Fruit fly (Drosophila melanogaster) whole organism, embryonic: ENCODE measurements around the gene Trf.

Experiments used
- ATbp ChIP-seq: fragments of 200-800 bp; sonication (Bioruptor generic); optimal IDR thresholded peaks from 2 replicates; lab custom pipeline; 2017; ENCODE audit warnings: missing biosample characterization, mild to moderate bottlenecking, missing genetic modification characterization, missing genetic modification reagents
- Bdp1 ChIP-seq: fragments of 200-800 bp; sonication (Bioruptor generic); optimal IDR thresholded peaks from 3 replicates; lab custom pipeline; 2016; ENCODE audit warnings: missing biosample characterization, missing genetic modification characterization
- CG10274 ChIP-seq: fragments of 200-800 bp; sonication (Bioruptor generic); optimal IDR thresholded peaks from 3 replicates; lab custom pipeline; 2017; ENCODE audit warnings: missing biosample characterization, mild to moderate bottlenecking, missing genetic modification characterization
- CG10321 ChIP-seq: fragments of 200-800 bp; sonication (Bioruptor generic); IDR thresholded peaks from 2 replicates; pipeline ENCODE4 v1.3.6; 2022; ENCODE audit warnings: missing biosample characterization, missing genetic modification characterization
- CG11247 ChIP-seq: fragments of 200-800 bp; sonication (Bioruptor generic); IDR thresholded peaks from 2 replicates; pipeline ENCODE4 v1.3.6; 2022; ENCODE audit warnings: missing biosample characterization, missing genetic modification characterization
- CG11723 ChIP-seq: fragments of 200-800 bp; sonication (Bioruptor generic); optimal IDR thresholded peaks from 2 replicates; lab custom pipeline; 2017; ENCODE audit warnings: missing biosample characterization, mild to moderate bottlenecking, missing genetic modification characterization
- CG13296 ChIP-seq: fragments of 200-800 bp; sonication (Bioruptor generic); optimal IDR thresholded peaks from 3 replicates; lab custom pipeline; 2018; ENCODE audit warnings: missing biosample characterization, mild to moderate bottlenecking, missing genetic modification characterization
- CG13424 ChIP-seq: fragments of 200-800 bp; sonication (Bioruptor generic); optimal IDR thresholded peaks from 2 replicates; lab custom pipeline; 2019; ENCODE audit warnings: missing biosample characterization, mild to moderate bottlenecking, missing genetic modification characterization, moderate library complexity
- CG14667 ChIP-seq: fragments of 200-800 bp; sonication (Bioruptor generic); IDR thresholded peaks from 2 replicates; pipeline ENCODE4 v1.3.6; 2022; ENCODE audit warnings: missing biosample characterization, missing genetic modification characterization
- CG14710 ChIP-seq: fragments of 200-800 bp; sonication (Bioruptor generic); optimal IDR thresholded peaks from 3 replicates; lab custom pipeline; 2019; ENCODE audit warnings: missing biosample characterization, mild to moderate bottlenecking, missing genetic modification characterization, moderate library complexity
- CG15696 ChIP-seq: fragments of 200-800 bp; sonication (Bioruptor generic); optimal IDR thresholded peaks from 2 replicates; lab custom pipeline; 2019; ENCODE audit warnings: missing biosample characterization, mild to moderate bottlenecking, missing genetic modification characterization, moderate library complexity
- CG16815 ChIP-seq: fragments of 200-800 bp; sonication (Bioruptor generic); optimal IDR thresholded peaks from 3 replicates; lab custom pipeline; 2017; ENCODE audit warnings: missing biosample characterization, mild to moderate bottlenecking, missing genetic modification characterization
- CG16863 ChIP-seq: fragments of 200-800 bp; sonication (Bioruptor generic); optimal IDR thresholded peaks from 3 replicates; lab custom pipeline; 2016; ENCODE audit warnings: missing biosample characterization, missing genetic modification characterization
- CG18262 ChIP-seq: fragments of 200-800 bp; optimal IDR thresholded peaks from 3 replicates; lab custom pipeline; 2019; ENCODE audit warnings: missing biosample characterization, mild to moderate bottlenecking, missing genetic modification characterization, moderate library complexity
- CG31441 ChIP-seq: fragments of 200-800 bp; sonication (Bioruptor generic); IDR thresholded peaks from 2 replicates; pipeline ENCODE4 v1.3.6; 2022; ENCODE audit warnings: missing biosample characterization, missing genetic modification characterization
- CG3163 ChIP-seq: fragments of 200-800 bp; sonication (Bioruptor generic); optimal IDR thresholded peaks from 3 replicates; lab custom pipeline; 2016; ENCODE audit warnings: missing biosample characterization, missing genetic modification characterization
- CG3281 ChIP-seq: fragments of 200-800 bp; sonication (Bioruptor generic); optimal IDR thresholded peaks from 3 replicates; lab custom pipeline; 2017; ENCODE audit warnings: missing biosample characterization, mild to moderate bottlenecking, missing genetic modification characterization
- CG4617 ChIP-seq: fragments of 200-800 bp; sonication (Bioruptor generic); optimal IDR thresholded peaks from 3 replicates; lab custom pipeline; 2016; ENCODE audit warnings: missing biosample characterization, missing genetic modification characterization, borderline replicate concordance
- CG5953 ChIP-seq: fragments of 200-800 bp; sonication (Bioruptor generic); IDR thresholded peaks from 2 replicates; pipeline ENCODE4 v1.3.6; 2022; ENCODE audit warnings: missing biosample characterization, missing genetic modification characterization
- CG6765 ChIP-seq: fragments of 200-800 bp; sonication (Bioruptor generic); optimal IDR thresholded peaks from 3 replicates; lab custom pipeline; 2017; ENCODE audit warnings: missing biosample characterization, mild to moderate bottlenecking, missing genetic modification characterization
- CG6813 ChIP-seq: fragments of 200-800 bp; sonication (Bioruptor generic); optimal IDR thresholded peaks from 2 replicates; lab custom pipeline; 2017; ENCODE audit warnings: missing biosample characterization, missing genetic modification characterization, mild to moderate bottlenecking, moderate library complexity, missing genetic modification reagents
- CG6854 ChIP-seq: fragments of 200-800 bp; sonication (Bioruptor generic); optimal IDR thresholded peaks from 3 replicates; lab custom pipeline; 2017; ENCODE audit warnings: missing biosample characterization, mild to moderate bottlenecking, missing genetic modification characterization
- CG7372 ChIP-seq: fragments of 200-800 bp; sonication (Bioruptor generic); IDR thresholded peaks from 2 replicates; pipeline ENCODE4 v1.3.6; 2022; ENCODE audit warnings: missing biosample characterization, missing genetic modification characterization
- CG7745 ChIP-seq: fragments of 200-800 bp; sonication (Bioruptor generic); optimal IDR thresholded peaks from 2 replicates; lab custom pipeline; 2018; ENCODE audit warnings: missing biosample characterization, mild to moderate bottlenecking, missing genetic modification characterization, moderate library complexity
- CG9876 ChIP-seq: fragments of 200-800 bp; sonication (Bioruptor generic); optimal IDR thresholded peaks from 2 replicates; lab custom pipeline; 2016; ENCODE audit warnings: missing biosample characterization, missing genetic modification characterization
- Dad ChIP-seq: fragments of 200-800 bp; sonication (Bioruptor generic); optimal IDR thresholded peaks from 3 replicates; lab custom pipeline; 2016; ENCODE audit warnings: missing biosample characterization, missing genetic modification characterization
- Doc2 ChIP-seq: fragments of 200-800 bp; sonication (Bioruptor generic); IDR thresholded peaks from 2 replicates; pipeline ENCODE4 v1.3.6; 2022; ENCODE audit warnings: missing biosample characterization, missing genetic modification characterization
- ERR ChIP-seq: fragments of 200-800 bp; sonication (Bioruptor generic); optimal IDR thresholded peaks from 2 replicates; lab custom pipeline; 2016; ENCODE audit warnings: missing biosample characterization, missing genetic modification characterization
- GATAe ChIP-seq: fragments of 200-800 bp; sonication (Bioruptor generic); conservative IDR thresholded peaks from 2 replicates; pipeline ENCODE4 v1.3.6; 2022; ENCODE audit warnings: missing biosample characterization, missing genetic modification characterization
- Hand ChIP-seq: fragments of 200-800 bp; sonication (Bioruptor generic); optimal IDR thresholded peaks from 2 replicates; lab custom pipeline; 2017; ENCODE audit warnings: mild to moderate bottlenecking, missing biosample characterization, missing genetic modification reagents, missing genetic modification characterization
- Hr78 ChIP-seq, 2 experiments: fragments of 200-800 bp in 1 of 2; fragments of >200 bp in 1 of 2; sonication (Bioruptor generic) in 1 of 2; optimal IDR thresholded peaks; 2 replicates each; lab custom pipeline; 2017 to 2019; ENCODE audit warnings: missing biosample characterization in 2 of 2, missing genetic modification characterization in 2 of 2, mild to moderate bottlenecking in 1 of 2, moderate library complexity in 1 of 2
- MTF-1 ChIP-seq: fragments of 200-800 bp; sonication (Bioruptor generic); optimal IDR thresholded peaks from 2 replicates; lab custom pipeline; 2018; ENCODE audit warnings: missing biosample characterization, mild to moderate bottlenecking, missing genetic modification characterization, borderline replicate concordance
- Med ChIP-seq: fragments of 200-800 bp; sonication (Bioruptor generic); peaks from one replicate; lab custom pipeline; 2016; ENCODE audit warnings: missing biosample characterization, missing genetic modification characterization, mild to moderate bottlenecking, inconsistent platforms, moderate library complexity
- Mes4 ChIP-seq: fragments of 200-800 bp; sonication (Bioruptor generic); optimal IDR thresholded peaks from 2 replicates; lab custom pipeline; 2016; ENCODE audit warnings: missing biosample characterization, missing genetic modification characterization
- Spps ChIP-seq: fragments of 200-800 bp; sonication (Bioruptor generic); optimal IDR thresholded peaks from 2 replicates; lab custom pipeline; 2018; ENCODE audit warnings: missing biosample characterization, mild to moderate bottlenecking, missing genetic modification characterization
- Xrp1 ChIP-seq: fragments of 200-800 bp; sonication (Bioruptor generic); IDR thresholded peaks from 2 replicates; pipeline ENCODE4 v1.3.6; 2022; ENCODE audit warnings: missing biosample characterization, missing genetic modification characterization
- az2 ChIP-seq: fragments of 200-800 bp; sonication (Bioruptor generic); optimal IDR thresholded peaks from 3 replicates; lab custom pipeline; 2016; ENCODE audit warnings: missing biosample characterization, missing genetic modification characterization
- btn ChIP-seq: fragments of 200-800 bp; sonication (Bioruptor generic); optimal IDR thresholded peaks from 2 replicates; lab custom pipeline; 2016; ENCODE audit warnings: missing biosample characterization, missing genetic modification characterization
- chinmo ChIP-seq: fragments of 200-800 bp; sonication (Bioruptor generic); IDR thresholded peaks from 4 replicates; pipeline ENCODE4 v1.3.6; 2022; ENCODE audit warnings: missing biosample characterization, missing genetic modification characterization; ENCODE audit not compliant: partially characterized antibody
- chn ChIP-seq: fragments of 200-800 bp; sonication (Bioruptor generic); optimal IDR thresholded peaks from 2 replicates; lab custom pipeline; 2016; ENCODE audit warnings: missing biosample characterization, missing genetic modification characterization
- esg ChIP-seq: fragments of 200-800 bp; sonication (Bioruptor generic); conservative IDR thresholded peaks from 2 replicates; pipeline ENCODE4 v1.3.6; 2022; ENCODE audit warnings: missing biosample characterization, missing genetic modification characterization
- nau ChIP-seq: fragments of 200-800 bp; sonication (Bioruptor generic); optimal IDR thresholded peaks from 3 replicates; lab custom pipeline; 2017; ENCODE audit warnings: missing biosample characterization, mild to moderate bottlenecking, missing genetic modification characterization, missing genetic modification reagents
- onecut ChIP-seq: fragments of 200-800 bp; sonication (Bioruptor generic); IDR thresholded peaks from 2 replicates; pipeline ENCODE4 v1.3.6; 2022; ENCODE audit warnings: missing biosample characterization, missing genetic modification characterization
- repo ChIP-seq: fragments of 200-800 bp; sonication (Bioruptor generic); optimal IDR thresholded peaks from 2 replicates; lab custom pipeline; 2016; ENCODE audit warnings: missing biosample characterization, missing genetic modification characterization
- tll ChIP-seq, 2 experiments: fragments of 200-800 bp in 1 of 2; fragments of >200 bp in 1 of 2; sonication (Bioruptor generic) in 1 of 2; optimal IDR thresholded peaks; 2 replicates each; lab custom pipeline; 2017 to 2019; ENCODE audit warnings: missing biosample characterization in 2 of 2, missing genetic modification characterization in 2 of 2, mild to moderate bottlenecking in 1 of 2, moderate library complexity in 1 of 2
- toy ChIP-seq: fragments of 200-800 bp; sonication (Bioruptor generic); IDR thresholded peaks from 2 replicates; pipeline ENCODE4 v1.3.6; 2022; ENCODE audit warnings: missing biosample characterization, missing genetic modification characterization
- unpg ChIP-seq: fragments of 200-800 bp; sonication (Bioruptor generic); optimal IDR thresholded peaks from 3 replicates; lab custom pipeline; 2018; ENCODE audit warnings: missing biosample characterization, mild to moderate bottlenecking, missing genetic modification characterization, moderate library complexity
- z ChIP-seq: fragments of 200-800 bp; sonication (Bioruptor generic); IDR thresholded peaks from 3 replicates; pipeline ENCODE4 v1.3.6; 2022; ENCODE audit warnings: missing biosample characterization, missing genetic modification characterization

The Trf gene

DNA sequence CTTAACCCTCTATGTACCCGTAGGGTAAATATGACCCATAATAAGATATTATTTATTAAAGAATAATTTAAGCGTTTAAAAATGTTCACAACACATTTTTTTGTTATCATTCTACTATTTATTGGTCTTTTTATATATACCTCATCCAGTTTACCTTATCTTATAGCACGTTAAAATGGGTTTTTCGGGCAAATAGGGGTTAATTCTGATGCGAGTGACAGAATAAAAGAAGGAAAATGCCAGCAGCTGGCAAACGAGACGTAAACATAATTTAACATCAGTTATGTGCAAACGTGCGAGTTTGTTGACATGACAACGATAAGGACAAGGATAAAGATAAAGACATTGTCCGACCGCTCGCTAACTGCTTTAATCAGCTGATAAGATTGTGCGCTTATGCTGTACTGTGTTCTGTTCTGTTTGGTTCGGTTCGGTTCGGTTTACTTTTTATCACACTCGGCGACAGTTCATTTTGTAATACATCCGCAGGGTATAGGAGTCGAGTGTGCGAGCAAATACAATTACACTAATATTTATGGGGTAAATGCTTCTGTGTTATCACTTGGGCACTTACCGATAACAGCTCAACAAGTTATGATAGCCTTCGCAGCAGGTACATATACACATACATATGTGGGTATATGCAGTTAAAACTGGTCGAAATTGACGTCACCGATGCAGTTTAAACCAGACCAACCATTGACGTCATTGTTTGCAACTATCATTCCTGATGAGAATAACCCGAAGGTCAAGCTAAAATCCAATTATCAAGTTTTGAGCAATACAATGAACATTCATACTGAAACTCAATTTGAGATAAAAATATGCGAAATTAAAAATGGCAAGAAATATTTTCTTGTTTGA lies 28.0 kb downstream of the Trf start (continued):
- TF ChIP-seq Hr78 (GFP tag; optimal IDR thresholded peaks at IDR 0.05; lab: Kevin White, UChicago), result peak in 1 of 2 experiments; percentile 30
- peak; percentile 2 for TF ChIP-seq CG6765
- TF ChIP-seq CG14710 (tag; lab: Kevin White, UChicago), result peak; percentile 15
- no peak for TF ChIP-seq Mes4 (GFP tag; lab: Kevin White, UChicago)
- TF ChIP-seq CG6854 (GFP tag; lab: Kevin White, UChicago), result no peak
- no peak for TF ChIP-seq CG10274 (GFP tag; lab: Kevin White, UChicago)
- no peak for TF ChIP-seq az2 (GFP tag; lab: Kevin White, UChicago)
- TF ChIP-seq CG16863, result no peak
- TF ChIP-seq MTF-1, result no peak
- TF ChIP-seq Med (GFP tag; lab: Kevin White, UChicago), result peak; percentile 28
- peak; percentile 19 for TF ChIP-seq unpg (GFP tag; lab: Kevin White, UChicago)
- no peak for TF ChIP-seq CG9876 (GFP tag; lab: Kevin White, UChicago)
- peak; percentile 10 for TF ChIP-seq CG11723 (GFP tag; lab: Kevin White, UChicago)
- no peak for TF ChIP-seq CG14667 (GFP tag; lab: Robert Waterston, UW)
- TF ChIP-seq toy (GFP tag; lab: Robert Waterston, UW), result no peak
- no peak for TF ChIP-seq CG7372 (GFP tag; lab: Robert Waterston, UW)
- TF ChIP-seq CG13296, result peak; percentile 40
- no peak for TF ChIP-seq Hand
- TF ChIP-seq Bdp1 (GFP tag; lab: Kevin White, UChicago), result no peak
- peak; percentile 70; the same call in 1 of the 4 replicates for TF ChIP-seq chinmo (GFP tag; lab: Robert Waterston, UW)
- no peak for TF ChIP-seq btn (GFP tag; lab: Kevin White, UChicago)
- no peak for TF ChIP-seq Doc2 (GFP tag; lab: Robert Waterston, UW)
- no peak for TF ChIP-seq CG4617 (GFP tag; lab: Kevin White, UChicago)
- TF ChIP-seq CG11247, result no peak
- TF ChIP-seq Xrp1 (GFP tag; lab: Robert Waterston, UW), result 0 out of 2 replicates have a peak, but pooled peaks have one; percentile 27
- peak in 1 of 2 experiments; percentile 53 for TF ChIP-seq tll (GFP tag; optimal IDR thresholded peaks at IDR 0.05; lab: Kevin White, UChicago)
- TF ChIP-seq repo (GFP tag; lab: Kevin White, UChicago), result no peak
- TF ChIP-seq CG18262 (tag; lab: Kevin White, UChicago), result peak; percentile 61
- TF ChIP-seq z (GFP tag; lab: Robert Waterston, UW), result no peak
- no peak for TF ChIP-seq Dad (GFP tag; lab: Kevin White, UChicago)
- peak; percentile 7; the same call in 1 of the 2 replicates for TF ChIP-seq onecut (GFP tag; lab: Robert Waterston, UW)
- no peak for TF ChIP-seq CG5953
- no peak for TF ChIP-seq Spps (tag; lab: Kevin White, UChicago)
- TF ChIP-seq CG31441, result 0 out of 2 replicates have a peak, but pooled peaks have one; percentile 38
- no peak for TF ChIP-seq CG16815 (GFP tag; lab: Kevin White, UChicago)
- no peak for TF ChIP-seq chn (GFP tag; lab: Kevin White, UChicago)
- TF ChIP-seq ERR, result no peak
- TF ChIP-seq ATbp (GFP tag; lab: Kevin White, UChicago), result no peak
- TF ChIP-seq esg (GFP tag; lab: Robert Waterston, UW), result no peak
- peak; percentile 44 for TF ChIP-seq CG6813 (GFP tag; lab: Kevin White, UChicago)
- TF ChIP-seq CG13424 (tag; lab: Kevin White, UChicago), result no peak
- TF ChIP-seq CG3281, result peak; percentile 38
- no peak for TF ChIP-seq CG10321
- peak; percentile 89 for TF ChIP-seq GATAe (GFP tag; lab: Robert Waterston, UW)
- no peak for TF ChIP-seq CG3163 (GFP tag; lab: Kevin White, UChicago)
- no peak for TF ChIP-seq nau (GFP tag; lab: Kevin White, UChicago)
- no peak for TF ChIP-seq CG15696
- TF ChIP-seq CG7745 (tag; lab: Kevin White, UChicago), result no peak
